Worm (Caenorhabditis elegans) whole organism, late embryonic: ENCODE results near the gene ptp-4A2.

Source experiments
- ceh-2 ChIP-seq: sonication (generic microtip); optimal IDR thresholded peaks from 2 replicates; lab custom pipeline; 2016; ENCODE audit warnings: missing genotype, missing genetic modification characterization, missing compliant biosample characterization
- elt-2 ChIP-seq: sonication (generic microtip); optimal IDR thresholded peaks from 2 replicates; lab custom pipeline; 2016; ENCODE audit warnings: missing genetic modification reagents, missing genetic modification characterization, missing compliant biosample characterization
- hlh-15 ChIP-seq: sonication (generic microtip); optimal IDR thresholded peaks from 2 replicates; lab custom pipeline; 2016; ENCODE audit warnings: missing genetic modification characterization, missing compliant biosample characterization
- nfya-1 ChIP-seq: sonication (generic microtip); optimal IDR thresholded peaks from 2 replicates; lab custom pipeline; 2017; ENCODE audit warnings: missing genetic modification characterization, mild to moderate bottlenecking, missing compliant biosample characterization, antibody characterized with exemption, moderate library complexity
- pha-4 ChIP-seq: fragments of 150-350 bp; optimal IDR thresholded peaks from 2 replicates; lab custom pipeline; 2018; ENCODE audit warnings: missing biosample characterization, missing genetic modification reagents, missing genetic modification characterization
- rnt-1 ChIP-seq: sonication (generic microtip); optimal IDR thresholded peaks from 2 replicates; lab custom pipeline; 2016; ENCODE audit warnings: missing genetic modification characterization, missing compliant biosample characterization
- unc-55 ChIP-seq: sonication (generic microtip); optimal IDR thresholded peaks from 2 replicates; lab custom pipeline; 2017; ENCODE audit warnings: missing biosample characterization, missing genetic modification reagents, missing genetic modification characterization
- unc-86 ChIP-seq: sonication (generic microtip); optimal IDR thresholded peaks from 2 replicates; lab custom pipeline; 2016; ENCODE audit warnings: missing genetic modification characterization, missing compliant biosample characterization
- zip-5 ChIP-seq: sonication (generic microtip); optimal IDR thresholded peaks from 2 replicates; lab custom pipeline; 2016; ENCODE audit warnings: missing genetic modification characterization, missing compliant biosample characterization

DNA sequence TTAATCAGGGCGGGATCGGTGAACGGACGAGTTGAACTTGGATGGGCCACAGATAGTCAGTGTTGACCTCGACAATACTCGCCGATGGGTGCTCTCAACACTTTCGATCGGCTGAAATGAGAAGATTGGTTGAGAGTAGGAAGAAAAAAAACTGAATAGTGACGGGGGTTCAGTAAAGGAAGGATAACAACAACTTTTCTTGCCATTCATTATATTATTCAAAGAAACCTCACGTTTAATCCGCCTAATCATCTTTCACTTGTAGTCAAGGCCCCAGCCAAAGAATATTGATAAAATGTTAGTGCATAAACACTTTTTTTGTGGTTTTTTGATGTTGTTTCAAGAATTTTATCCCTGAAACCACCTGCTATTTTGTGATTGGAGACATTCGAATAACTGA, 846 bp downstream of the ptp-4A2 start, which contains the start of gene T19D2.13:
- no peak for TF ChIP-seq zip-5 (tag; lab: Kevin White, UChicago)
- no peak for TF ChIP-seq nfya-1 (tag; lab: Kevin White, UChicago)
- no peak for TF ChIP-seq pha-4 (tag; lab: Kevin White, UChicago)
- no peak for TF ChIP-seq unc-55 (GFP tag; lab: Kevin White, UChicago)
- no peak for TF ChIP-seq hlh-15 (tag; lab: Kevin White, UChicago)
- TF ChIP-seq ceh-2, result no peak
- no peak for TF ChIP-seq unc-86 (tag; lab: Kevin White, UChicago)
- no peak for TF ChIP-seq elt-2
- TF ChIP-seq rnt-1, result no peak
